Fruit fly (Drosophila melanogaster): ENCODE measurements around the gene Top2.

The Top2 gene

DNA sequence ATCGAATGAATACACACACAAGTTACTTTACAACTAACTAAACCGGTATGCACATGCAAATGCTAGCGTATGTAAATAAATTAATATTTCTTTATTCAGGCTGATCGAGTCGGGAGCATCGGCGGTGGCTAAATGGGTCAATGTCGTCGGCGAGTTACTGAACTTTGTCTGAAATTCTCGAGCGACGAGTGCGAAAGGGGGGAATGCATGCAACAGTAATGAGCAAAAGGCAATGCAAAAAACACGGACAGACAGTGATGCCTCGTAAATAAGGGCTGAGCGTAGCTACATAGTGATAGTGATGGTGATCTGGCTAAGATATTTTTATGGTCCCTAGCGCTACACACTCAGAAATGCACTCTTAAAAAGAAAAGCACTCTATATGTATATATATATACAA lies 12.6 kb downstream of the Top2 start (continued):
- no peak for TF ChIP-seq pros (GFP tag; optimal IDR thresholded peaks at IDR 0.05)
- no peak for TF ChIP-seq CG1602 (GFP tag; optimal IDR thresholded peaks at IDR 0.05)
- TF ChIP-seq CG14014 (GFP tag; IDR thresholded peaks at IDR 0.05), result no peak
- no peak for TF ChIP-seq cato (GFP tag; optimal IDR thresholded peaks at IDR 0.05; ENCODE audit: borderline replicate concordance)
- no peak for TF ChIP-seq Hsf (GFP tag; optimal IDR thresholded peaks at IDR 0.05)
- TF ChIP-seq Med (GFP tag), result peak; percentile 36
- TF ChIP-seq CG15514 (GFP tag; optimal IDR thresholded peaks at IDR 0.05), result no peak
- no peak for TF ChIP-seq CG9727 (GFP tag; optimal IDR thresholded peaks at IDR 0.05)
- peak; percentile 49 for TF ChIP-seq grau (tag; optimal IDR thresholded peaks at IDR 0.05)
- TF ChIP-seq BtbVII (GFP tag; optimal IDR thresholded peaks at IDR 0.05), result no peak
- peak; percentile 34; the same call in 1 of the 2 replicates for TF ChIP-seq vvl (GFP tag; IDR thresholded peaks at IDR 0.05)
- peak; percentile 60 for TF ChIP-seq Sry-β (GFP tag; optimal IDR thresholded peaks at IDR 0.05)
- peak; percentile 10 for TF ChIP-seq sens (GFP tag)
- TF ChIP-seq crol (GFP tag; IDR thresholded peaks at IDR 0.05), result peak; percentile 20; the same call in 1 of the 2 replicates
- TF ChIP-seq esg (GFP tag; conservative IDR thresholded peaks at IDR 0.05), result no peak
- TF ChIP-seq Ssrp (tag; optimal IDR thresholded peaks at IDR 0.05), result no peak
- TF ChIP-seq CG13775 (GFP tag; optimal IDR thresholded peaks at IDR 0.05), result no peak

DNA sequence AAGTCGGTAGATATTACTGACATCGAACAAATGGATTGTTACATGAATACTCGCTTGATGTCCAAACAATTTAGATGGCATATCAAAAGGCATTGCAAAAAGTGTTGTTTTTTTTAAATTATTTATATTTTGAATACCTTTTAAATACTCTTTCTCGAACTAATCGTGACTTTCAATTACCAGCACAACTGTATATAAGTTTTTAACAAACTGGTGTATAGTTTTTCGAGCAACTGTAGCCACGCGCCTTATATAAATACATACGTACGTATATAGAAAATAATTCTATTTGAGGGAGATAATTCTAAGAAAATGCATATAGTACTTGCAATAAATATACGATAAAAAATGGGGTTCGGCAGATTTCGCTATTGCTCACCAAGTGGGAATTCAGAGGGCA lies 13.0 kb downstream of the Top2 start:
- TF ChIP-seq Ada2b (GFP tag; IDR thresholded peaks at IDR 0.05) (no peak), lilli (GFP tag; optimal IDR thresholded peaks at IDR 0.05) (no peak), CG8388 (GFP tag; optimal IDR thresholded peaks at IDR 0.05) (peak; percentile 93), oc (tag; optimal IDR thresholded peaks at IDR 0.05) (no peak), Neu2 (GFP tag; optimal IDR thresholded peaks at IDR 0.05; ENCODE audit: borderline replicate concordance) (no peak), Gug (GFP tag; IDR thresholded peaks at IDR 0.05) (no peak), CG8281 (tag; optimal IDR thresholded peaks at IDR 0.05) (no peak), CG7271 (tag; optimal IDR thresholded peaks at IDR 0.05) (no peak), H15 (GFP tag; IDR thresholded peaks at IDR 0.05) (no peak)

DNA sequence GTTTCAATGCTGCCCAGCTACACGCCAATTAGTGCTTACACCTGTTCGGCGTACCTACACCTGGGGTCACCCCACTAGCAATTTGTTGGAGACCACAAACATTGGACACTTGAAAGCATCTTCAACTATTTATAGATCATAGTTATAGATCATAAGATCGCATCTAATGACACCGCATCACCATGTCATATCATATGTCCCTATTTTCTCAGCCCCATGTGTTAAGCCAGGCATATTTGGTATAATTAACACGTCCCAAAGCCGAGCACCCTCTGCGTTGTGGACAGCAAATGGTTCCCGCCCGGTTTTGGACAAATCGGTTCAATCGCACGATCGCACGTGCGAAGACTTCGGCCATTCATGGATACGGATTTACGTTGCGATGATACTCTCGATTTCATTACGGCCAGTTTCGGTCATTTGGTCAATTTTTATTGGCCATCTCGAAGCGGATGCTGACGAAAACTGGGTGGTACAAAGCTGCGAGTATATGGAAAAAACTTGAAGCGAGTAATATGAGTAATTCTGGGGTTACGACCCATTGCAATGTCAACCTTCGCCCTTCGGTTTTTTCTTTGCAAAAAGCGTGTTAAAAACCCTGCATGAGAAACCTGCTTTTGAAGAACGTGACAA lies 13.6 kb downstream of the Top2 start:
- TF ChIP-seq HmgZ (tag; optimal IDR thresholded peaks at IDR 0.05) (peak; percentile 74), CG17359 (tag; optimal IDR thresholded peaks at IDR 0.05) (peak; percentile 82), CG13894 (tag; optimal IDR thresholded peaks at IDR 0.05) (no peak), CHES-1-like (GFP tag; optimal IDR thresholded peaks at IDR 0.05) (peak; percentile 73), YL-1 (GFP tag; optimal IDR thresholded peaks at IDR 0.05) (peak; percentile 64), CG12391 (tag; optimal IDR thresholded peaks at IDR 0.05) (peak; percentile 78), ERR (GFP tag; optimal IDR thresholded peaks at IDR 0.05) (peak; percentile 14), Neu2 (GFP tag; optimal IDR thresholded peaks at IDR 0.05; ENCODE audit: borderline replicate concordance) (peak; percentile 56), emc (GFP tag; optimal IDR thresholded peaks at IDR 0.05) (no peak), H15 (GFP tag; IDR thresholded peaks at IDR 0.05) (no peak), sna (GFP tag; IDR thresholded peaks at IDR 0.05; ENCODE audit: partially characterized antibody) (no peak), Six4 (GFP tag; optimal IDR thresholded peaks at IDR 0.05) (peak; percentile 64), sqz (GFP tag; optimal IDR thresholded peaks at IDR 0.05) (peak; percentile 18), Doc3 (GFP tag; IDR thresholded peaks at IDR 0.05; ENCODE audit: partially characterized antibody) (no peak), Mad (GFP tag; optimal IDR thresholded peaks at IDR 0.05) (peak; percentile 74), Atf6 (GFP tag; IDR thresholded peaks at IDR 0.05) (peak; percentile 66; the same call in 1 of the 2 replicates), CG31365 (tag; optimal IDR thresholded peaks at IDR 0.05) (peak; percentile 63), C15 (GFP tag; IDR thresholded peaks at IDR 0.05) (no peak), Kr (GFP tag; optimal IDR thresholded peaks at IDR 0.05) (no peak), CG8290 (GFP tag; optimal IDR thresholded peaks at IDR 0.05) (peak; percentile 62), CG8290 (tag; optimal IDR thresholded peaks at IDR 0.05) (peak in 1 of 2 experiments; percentile 98), CG31441 (GFP tag; IDR thresholded peaks at IDR 0.05) (peak; percentile 61), pita (GFP tag; optimal IDR thresholded peaks at IDR 0.05) (no peak), CG8388 (GFP tag; optimal IDR thresholded peaks at IDR 0.05) (peak; percentile 87), br (optimal IDR thresholded peaks at IDR 0.05) (no peak), CG13775 (GFP tag; optimal IDR thresholded peaks at IDR 0.05) (peak; percentile 74), CG18764 (GFP tag; optimal IDR thresholded peaks at IDR 0.05) (peak; percentile 22)

Measured in whole organism, embryonic.